Worm (Caenorhabditis elegans): ENCODE measurements around the gene K12H6.2.

- TF ChIP-seq peb-1 (tag; optimal IDR thresholded peaks at IDR 0.05) (no peak), ceh-82 (tag; optimal IDR thresholded peaks at IDR 0.05) (no peak)
Measured at ce11 chrII:2836853-2837252, 21.5 kb upstream of the K12H6.2 start, which contains the start of gene K12H6.7.

Measured in whole organism, L2 larva.